Worm (Caenorhabditis elegans): ENCODE results near the gene fbxb-61.
"Not testable (repeated sequence)": the region's sequence is repeated elsewhere in the genome, so short reads cannot be mapped to it uniquely, and the experiment has no call there.

fbxb-61 gene

DNA sequence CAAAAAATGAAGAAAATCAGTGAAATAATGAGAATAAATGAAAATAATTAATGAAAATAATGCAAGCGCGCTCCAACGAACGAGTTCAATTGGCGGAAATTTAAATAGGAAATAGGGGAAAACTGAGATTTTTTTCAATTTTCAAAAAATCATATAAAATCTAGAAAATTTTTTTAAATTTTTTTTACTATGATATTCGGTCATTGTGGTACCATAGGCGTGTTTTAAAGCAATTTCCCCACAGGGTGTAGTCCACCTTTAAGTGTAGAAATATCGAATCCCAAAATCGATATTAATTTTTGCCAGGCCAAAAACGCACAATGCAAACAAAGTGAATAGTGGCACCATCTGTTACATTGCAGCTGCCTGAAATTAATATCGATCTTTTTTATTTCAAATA, 39.8 kb upstream of the fbxb-61 start, which contains the start of gene F21D9.1:
Gene F21D9.1, plus strand, starts transcription at position 301 of the 400 bp plus-strand sequence.
- not testable (repeated sequence) for TF ChIP-seq snpc-4 (tag; optimal IDR thresholded peaks at IDR 0.05); unc-62 (GFP tag; optimal IDR thresholded peaks at IDR 0.05); zag-1 (tag; optimal IDR thresholded peaks at IDR 0.05)

DNA sequence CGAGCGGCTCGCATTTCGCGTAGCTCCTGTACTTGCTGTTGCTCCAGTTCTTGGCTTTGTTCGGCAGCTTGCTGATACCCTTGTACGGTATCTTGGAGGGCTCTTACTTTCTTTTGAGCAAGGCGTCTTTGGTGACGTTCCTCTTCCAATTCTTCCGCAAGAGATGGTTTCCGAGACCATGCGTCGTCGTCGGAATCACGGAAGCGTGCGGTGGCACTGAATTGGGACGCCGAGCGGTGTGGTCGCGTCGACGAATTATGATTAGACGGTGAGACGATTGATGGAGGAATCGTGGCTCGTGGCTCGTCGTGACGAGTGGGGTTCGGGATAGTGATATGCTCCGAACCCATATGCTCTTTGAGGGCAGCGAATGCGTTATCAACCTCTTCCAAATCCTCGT, 27.6 kb upstream of the fbxb-61 start:
- TF ChIP-seq nhr-11 (tag; optimal IDR thresholded peaks at IDR 0.05): no peak
- TF ChIP-seq nhr-21 (tag; optimal IDR thresholded peaks at IDR 0.05): no peak
- TF ChIP-seq F13H6.1 (tag; optimal IDR thresholded peaks at IDR 0.05): no peak
- TF ChIP-seq zag-1 (tag; optimal IDR thresholded peaks at IDR 0.05): no peak
- no peak for TF ChIP-seq skn-1 (tag; optimal IDR thresholded peaks at IDR 0.05)
- TF ChIP-seq peb-1 (tag; optimal IDR thresholded peaks at IDR 0.05): no peak
- TF ChIP-seq egl-27 (tag; optimal IDR thresholded peaks at IDR 0.05): no peak
- no peak for TF ChIP-seq nhr-129 (tag; optimal IDR thresholded peaks at IDR 0.05)

DNA sequence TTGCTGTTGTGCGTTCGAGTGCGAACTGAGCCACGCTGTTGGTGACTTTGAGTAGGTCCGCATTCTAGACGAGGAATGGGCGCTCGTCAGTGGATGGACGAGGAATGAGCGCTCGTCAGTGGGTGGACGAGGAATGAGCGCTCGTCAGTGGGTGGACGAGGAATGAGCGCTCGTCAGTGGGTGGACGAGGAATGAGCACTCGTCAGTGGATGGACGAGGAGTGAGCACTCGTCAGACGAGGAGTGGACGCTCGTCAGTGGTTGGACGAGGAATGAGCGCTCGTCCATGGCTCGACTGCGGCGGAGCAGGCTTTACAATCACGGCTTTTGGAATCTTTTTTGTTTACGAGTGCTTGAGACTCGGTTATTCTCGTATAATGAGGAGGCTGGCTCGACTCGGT, 25.4 kb upstream of the fbxb-61 start:
- no peak for TF ChIP-seq R02D3.7 (tag; optimal IDR thresholded peaks at IDR 0.05)
- TF ChIP-seq mdl-1 (tag; optimal IDR thresholded peaks at IDR 0.05): no peak
- TF ChIP-seq unc-55 (GFP tag; optimal IDR thresholded peaks at IDR 0.05): no peak
- TF ChIP-seq lsy-2 (tag; optimal IDR thresholded peaks at IDR 0.05): no peak
- no peak for TF ChIP-seq nhr-6 (tag; optimal IDR thresholded peaks at IDR 0.05)
- TF ChIP-seq aly-2 (tag; optimal IDR thresholded peaks at IDR 0.05): no peak

DNA sequence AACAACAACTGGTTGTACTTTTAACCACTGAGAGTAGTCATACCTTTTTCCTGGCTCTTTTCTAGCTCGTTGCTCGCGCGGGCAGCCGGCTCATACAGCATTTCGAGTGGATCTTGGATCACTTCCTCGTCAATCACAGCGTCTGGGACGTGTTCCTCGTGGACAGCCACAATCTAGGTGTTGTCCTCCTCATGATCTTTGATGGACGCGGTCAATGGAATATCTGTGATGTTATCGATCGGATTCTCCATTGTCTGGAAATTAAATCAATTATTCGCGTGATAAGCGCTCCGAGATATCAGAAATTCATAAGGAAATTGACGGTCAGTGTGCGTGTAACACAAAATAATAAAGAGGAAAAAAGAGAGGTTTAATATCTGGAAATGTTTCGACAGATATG, 24.0 kb upstream of the fbxb-61 start, which contains the start of gene F21D9.8:
Gene F21D9.8, minus strand, starts transcription at position 101 of the 400 bp plus-strand sequence.
- TF ChIP-seq sma-9 (GFP tag; optimal IDR thresholded peaks at IDR 0.05) (no peak), sma-9 (tag; optimal IDR thresholded peaks at IDR 0.05) (no peak), zag-1 (tag; optimal IDR thresholded peaks at IDR 0.05) (no peak), elt-3 (tag; optimal IDR thresholded peaks at IDR 0.05) (no peak), F13H6.1 (tag; optimal IDR thresholded peaks at IDR 0.05) (no peak), nhr-11 (tag; optimal IDR thresholded peaks at IDR 0.05) (no peak)

DNA sequence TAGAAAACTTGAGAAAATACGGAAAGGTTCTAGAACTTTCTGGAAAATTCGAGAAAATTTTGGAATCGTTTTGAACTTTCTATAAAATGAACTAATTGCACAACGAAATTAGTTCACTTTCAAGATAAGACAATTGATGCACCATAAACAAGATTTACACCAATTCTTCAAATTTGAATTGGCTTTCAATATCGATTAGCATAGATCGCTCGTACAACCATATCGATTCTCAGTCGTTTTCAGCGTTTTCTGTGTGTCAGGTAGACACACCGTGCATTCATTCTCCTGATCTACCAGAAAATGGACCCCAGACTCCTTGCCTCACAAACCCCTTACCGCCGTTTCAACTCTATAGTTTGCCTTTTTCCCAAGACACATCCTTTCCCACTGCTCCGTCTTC, 21.6 kb upstream of the fbxb-61 start, which contains the start of gene fbxb-117:
Gene fbxb-117, plus strand, starts transcription at position 301 of the 400 bp plus-strand sequence.
- no peak for TF ChIP-seq lsy-2 (tag; optimal IDR thresholded peaks at IDR 0.05)
- no peak for TF ChIP-seq dmd-4 (tag; optimal IDR thresholded peaks at IDR 0.05)
- no peak for TF ChIP-seq ztf-11 (tag; optimal IDR thresholded peaks at IDR 0.05)
- no peak for TF ChIP-seq nhr-77 (tag; optimal IDR thresholded peaks at IDR 0.05)
- TF ChIP-seq nhr-25 (tag; optimal IDR thresholded peaks at IDR 0.05): no peak
- no peak for TF ChIP-seq egl-27 (tag; optimal IDR thresholded peaks at IDR 0.05)
- no peak for TF ChIP-seq mdl-1 (tag; optimal IDR thresholded peaks at IDR 0.05)
- no peak for TF ChIP-seq nhr-10 (tag; optimal IDR thresholded peaks at IDR 0.05)

DNA sequence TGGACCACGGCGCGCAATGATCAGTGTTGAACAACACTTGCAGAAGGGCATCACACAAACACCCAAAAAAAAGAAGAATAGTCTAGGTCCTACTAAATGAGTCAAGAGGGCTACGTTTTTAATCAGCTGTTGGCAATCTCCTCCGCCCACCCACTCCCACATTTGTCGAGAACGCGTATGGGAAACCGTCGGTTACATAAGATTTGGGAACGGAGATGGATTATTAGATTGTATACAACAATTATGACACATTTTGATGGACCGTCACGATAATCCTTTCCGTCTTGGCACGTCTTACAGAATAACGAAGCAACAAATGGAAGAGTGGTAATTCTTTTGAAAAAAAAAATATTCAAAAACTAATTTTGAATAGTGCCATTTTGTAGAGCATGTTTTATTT, 18.0 kb upstream of the fbxb-61 start:
- TF ChIP-seq ZK546.5 (tag; optimal IDR thresholded peaks at IDR 0.05) (no peak), mab-5 (tag; optimal IDR thresholded peaks at IDR 0.05) (no peak), crh-2 (tag; optimal IDR thresholded peaks at IDR 0.05) (no peak), dmd-4 (tag; optimal IDR thresholded peaks at IDR 0.05) (no peak), elt-3 (tag; optimal IDR thresholded peaks at IDR 0.05) (no peak), nhr-6 (tag; optimal IDR thresholded peaks at IDR 0.05) (no peak), alr-1 (tag; optimal IDR thresholded peaks at IDR 0.05) (no peak), gmeb-1 (tag; optimal IDR thresholded peaks at IDR 0.05) (no peak), egl-27 (tag; optimal IDR thresholded peaks at IDR 0.05) (no peak), blmp-1 (tag; optimal IDR thresholded peaks at IDR 0.05; ENCODE audit: insufficient read depth) (no peak), sem-4 (tag; optimal IDR thresholded peaks at IDR 0.05) (no peak), elt-1 (tag; optimal IDR thresholded peaks at IDR 0.05) (no peak), nhr-23 (tag; optimal IDR thresholded peaks at IDR 0.05) (no peak), unc-55 (GFP tag; optimal IDR thresholded peaks at IDR 0.05) (no peak)

Data from whole organism, L2 larva.